Fruit fly (Drosophila melanogaster): ENCODE measurements around the gene CG9917.

CG9917 gene

DNA sequence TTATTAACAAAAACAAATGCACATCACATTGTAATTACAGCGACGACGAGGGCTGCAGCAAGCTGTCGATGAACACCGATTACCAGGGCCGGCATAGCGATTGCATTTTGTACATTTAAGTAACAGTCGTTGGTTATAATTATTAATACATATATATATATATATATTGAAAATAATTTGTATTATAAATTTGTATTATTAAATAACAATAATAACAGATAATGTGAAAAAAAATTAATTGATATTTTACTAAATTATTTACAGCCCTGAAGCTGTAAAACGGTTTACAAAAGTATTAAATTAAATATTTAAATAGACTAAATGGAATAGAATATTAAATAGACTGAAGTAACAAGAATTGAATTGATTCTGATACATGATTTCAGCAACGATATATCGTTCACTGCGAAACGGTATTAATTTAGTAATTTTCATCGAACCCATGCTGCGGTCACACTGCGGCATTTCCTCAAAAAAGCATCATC lies 47.1 kb downstream of the CG9917 start, which contains the start of the genes kat80 and Prosalpha4 (continued):
- TF ChIP-seq row (GFP tag; IDR thresholded peaks at IDR 0.05), result peak; percentile 77
- peak; percentile 58; the same call in 1 of the 2 replicates for TF ChIP-seq CG32532 (GFP tag; IDR thresholded peaks at IDR 0.05)
- no peak for TF ChIP-seq Dad (GFP tag; optimal IDR thresholded peaks at IDR 0.05)
- TF ChIP-seq Spps (tag; optimal IDR thresholded peaks at IDR 0.05), result no peak
- TF ChIP-seq Hey (tag; optimal IDR thresholded peaks at IDR 0.05), result no peak
- TF ChIP-seq CG12071 (GFP tag; optimal IDR thresholded peaks at IDR 0.05), result no peak
- TF ChIP-seq CG15514 (GFP tag; optimal IDR thresholded peaks at IDR 0.05), result peak; percentile 58
- TF ChIP-seq Eip74EF (GFP tag; optimal IDR thresholded peaks at IDR 0.05), result no peak
- TF ChIP-seq fd64A (GFP tag; optimal IDR thresholded peaks at IDR 0.05), result no peak
- no peak for TF ChIP-seq maf-S (GFP tag; optimal IDR thresholded peaks at IDR 0.05)
- no peak for TF ChIP-seq prd (optimal IDR thresholded peaks at IDR 0.05)
- TF ChIP-seq prd (GFP tag; IDR thresholded peaks at IDR 0.05), result peak; percentile 13; the same call in 1 of the 3 replicates
- TF ChIP-seq CG15011 (GFP tag; optimal IDR thresholded peaks at IDR 0.05), result no peak
- TF ChIP-seq fru (optimal IDR thresholded peaks at IDR 0.05), result no peak
- TF ChIP-seq CG3163 (GFP tag; optimal IDR thresholded peaks at IDR 0.05), result no peak
- TF ChIP-seq ash1 (GFP tag; optimal IDR thresholded peaks at IDR 0.05), result no peak
- no peak for TF ChIP-seq ERR (GFP tag; optimal IDR thresholded peaks at IDR 0.05)
- TF ChIP-seq Bdp1 (GFP tag; optimal IDR thresholded peaks at IDR 0.05), result no peak
- peak; percentile 32; the same call in 1 of the 2 replicates for TF ChIP-seq CG14441 (GFP tag; IDR thresholded peaks at IDR 0.05)
- TF ChIP-seq CG12236 (GFP tag; optimal IDR thresholded peaks at IDR 0.05), result no peak
- TF ChIP-seq HLH54F (GFP tag; optimal IDR thresholded peaks at IDR 0.05), result no peak
- TF ChIP-seq CG9932 (GFP tag; IDR thresholded peaks at IDR 0.05), result peak; percentile 64
- TF ChIP-seq CG2199 (GFP tag; IDR thresholded peaks at IDR 0.05), result no peak
- TF ChIP-seq CG14050 (GFP tag; IDR thresholded peaks at IDR 0.05), result no peak
- no peak for TF ChIP-seq dimm (GFP tag; IDR thresholded peaks at IDR 0.05)
- no peak for TF ChIP-seq nerfin-2 (GFP tag; IDR thresholded peaks at IDR 0.05; ENCODE audit: partially characterized antibody)
- no peak for TF ChIP-seq CG7745 (tag; optimal IDR thresholded peaks at IDR 0.05)
- no peak for TF ChIP-seq CG4282 (GFP tag; optimal IDR thresholded peaks at IDR 0.05)
- TF ChIP-seq Blimp-1 (GFP tag; optimal IDR thresholded peaks at IDR 0.05), result peak; percentile 22
- TF ChIP-seq CG1603 (tag; optimal IDR thresholded peaks at IDR 0.05), result peak; percentile 5
- TF ChIP-seq CG8089 (GFP tag; optimal IDR thresholded peaks at IDR 0.05), result no peak
- no peak for TF ChIP-seq CG31388 (GFP tag; optimal IDR thresholded peaks at IDR 0.05)
- TF ChIP-seq inv (GFP tag; IDR thresholded peaks at IDR 0.05; ENCODE audit: partially characterized antibody), result peak; percentile 44; the same call in 1 of the 2 replicates
- TF ChIP-seq Bgb (GFP tag; IDR thresholded peaks at IDR 0.05; ENCODE audit: partially characterized antibody), result peak; percentile 79
- no peak for TF ChIP-seq CG31224 (GFP tag; IDR thresholded peaks at IDR 0.05)
- peak; percentile 58 for TF ChIP-seq Nf-YC (tag; optimal IDR thresholded peaks at IDR 0.05)
- TF ChIP-seq Ssrp (tag; optimal IDR thresholded peaks at IDR 0.05), result peak; percentile 20
- peak; percentile 68; the same call in 1 of the 2 replicates for TF ChIP-seq CG10366 (GFP tag; IDR thresholded peaks at IDR 0.05)
- TF ChIP-seq ATbp (GFP tag; optimal IDR thresholded peaks at IDR 0.05), result no peak
- TF ChIP-seq CG18262 (tag; optimal IDR thresholded peaks at IDR 0.05), result peak; percentile 48
- no peak for TF ChIP-seq sima (GFP tag; optimal IDR thresholded peaks at IDR 0.05)
- TF ChIP-seq Myb (GFP tag; optimal IDR thresholded peaks at IDR 0.05), result no peak
- TF ChIP-seq CG10431 (GFP tag; optimal IDR thresholded peaks at IDR 0.05), result no peak
- no peak for TF ChIP-seq pum (GFP tag; optimal IDR thresholded peaks at IDR 0.05)
- no peak for TF ChIP-seq CG12299 (tag; optimal IDR thresholded peaks at IDR 0.05)
- no peak for TF ChIP-seq seq (GFP tag; IDR thresholded peaks at IDR 0.05)
- no peak for TF ChIP-seq Optix (GFP tag; IDR thresholded peaks at IDR 0.05)
- TF ChIP-seq GATAe (GFP tag; conservative IDR thresholded peaks at IDR 0.05), result no peak
- TF ChIP-seq CG12659 (GFP tag; optimal IDR thresholded peaks at IDR 0.05), result peak; percentile 28
- TF ChIP-seq pzg (GFP tag; optimal IDR thresholded peaks at IDR 0.05), result peak; percentile 43
- TF ChIP-seq Ets97D (GFP tag; optimal IDR thresholded peaks at IDR 0.05), result peak; percentile 11
- TF ChIP-seq CTCF (GFP tag; optimal IDR thresholded peaks at IDR 0.05), result no peak
